Worm (Caenorhabditis elegans): ENCODE results near the gene W06G6.15.
"Not testable (repeated sequence)": the region's sequence is repeated elsewhere in the genome, so short reads cannot be mapped to it uniquely, and the experiment has no call there.

ce11 chrV:16660816-16661215 lies 6.5 kb downstream of the W06G6.15 start, which contains the start of gene Y70C5B.2:
- not testable (repeated sequence) for TF ChIP-seq nhr-237 (tag; optimal IDR thresholded peaks at IDR 0.05); pha-4 (GFP tag; IDR thresholded peaks at IDR 0.05); pha-4 (tag; optimal IDR thresholded peaks at IDR 0.05); nhr-11 (tag; optimal IDR thresholded peaks at IDR 0.05); hlh-30 (tag; optimal IDR thresholded peaks at IDR 0.05; ENCODE audit: insufficient read depth); cey-2 (tag; optimal IDR thresholded peaks at IDR 0.05; ENCODE audit: borderline replicate concordance, insufficient read depth); fos-1 (tag; optimal IDR thresholded peaks at IDR 0.05); nhr-76 (tag; optimal IDR thresholded peaks at IDR 0.05); daf-19 (GFP tag; conservative IDR thresholded peaks at IDR 0.05); nhr-102 (tag; optimal IDR thresholded peaks at IDR 0.05); dve-1 (tag; optimal IDR thresholded peaks at IDR 0.05; ENCODE audit: insufficient read depth); unc-130 (GFP tag; optimal IDR thresholded peaks at IDR 0.05); arid-1 (GFP tag; conservative IDR thresholded peaks at IDR 0.05)

All from whole organism, L4 larva.